Worm (Caenorhabditis elegans): ENCODE results near the gene ZK673.5.

Gene ZK673.5

ce11 chrII:10504729-10505128 lies 43.4 kb downstream of the ZK673.5 start:
- TF ChIP-seq klf-2 (GFP tag; conservative IDR thresholded peaks at IDR 0.05) (no peak), T22C8.4 (GFP tag; IDR thresholded peaks at IDR 0.05) (no peak), flt-1 (GFP tag; IDR thresholded peaks at IDR 0.05) (no peak), ztf-23 (GFP tag; IDR thresholded peaks at IDR 0.05) (no peak), ref-1 (GFP tag; conservative IDR thresholded peaks at IDR 0.05) (no peak), tab-1 (GFP tag; IDR thresholded peaks at IDR 0.05) (no peak), med-1 (GFP tag; optimal IDR thresholded peaks at IDR 0.05; ENCODE audit: insufficient read depth) (no peak), cog-1 (tag; optimal IDR thresholded peaks at IDR 0.05) (no peak), ztf-29 (GFP tag; IDR thresholded peaks at IDR 0.05) (no peak)

DNA sequence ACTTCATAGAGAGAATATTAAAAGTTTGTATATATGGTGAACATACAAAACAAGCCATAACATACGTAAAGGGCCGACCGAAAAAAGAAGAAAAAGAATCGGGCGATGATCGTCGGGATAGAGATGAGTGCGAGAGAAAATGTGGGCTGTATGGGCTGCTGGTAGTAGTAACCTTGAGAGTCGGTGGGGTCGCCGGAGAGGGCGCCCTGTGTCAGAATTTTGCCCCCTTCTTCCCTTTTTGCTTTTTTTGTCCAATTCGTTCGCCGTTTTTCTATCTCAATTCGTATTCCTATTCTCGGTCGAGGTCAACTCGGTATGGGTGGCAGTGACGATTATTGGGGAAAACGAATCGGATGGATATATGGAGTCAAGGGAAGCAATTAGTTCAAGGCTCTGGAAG lies 44.6 kb downstream of the ZK673.5 start:
- no peak for TF ChIP-seq ztf-23 (GFP tag; IDR thresholded peaks at IDR 0.05)
- no peak for TF ChIP-seq flt-1 (GFP tag; IDR thresholded peaks at IDR 0.05)
- TF ChIP-seq cog-1 (tag; optimal IDR thresholded peaks at IDR 0.05): no peak
- TF ChIP-seq T22C8.4 (GFP tag; IDR thresholded peaks at IDR 0.05): no peak
- TF ChIP-seq ref-1 (GFP tag; conservative IDR thresholded peaks at IDR 0.05): no peak
- no peak for TF ChIP-seq ztf-29 (GFP tag; IDR thresholded peaks at IDR 0.05)
- no peak for TF ChIP-seq tab-1 (GFP tag; IDR thresholded peaks at IDR 0.05)
- no peak for TF ChIP-seq med-1 (GFP tag; optimal IDR thresholded peaks at IDR 0.05; ENCODE audit: insufficient read depth)
- no peak for TF ChIP-seq klf-2 (GFP tag; conservative IDR thresholded peaks at IDR 0.05)

- TF ChIP-seq ref-1 (GFP tag; conservative IDR thresholded peaks at IDR 0.05): no peak
- TF ChIP-seq ztf-23 (GFP tag; IDR thresholded peaks at IDR 0.05): no peak
- TF ChIP-seq tab-1 (GFP tag; IDR thresholded peaks at IDR 0.05): no peak
- TF ChIP-seq ztf-29 (GFP tag; IDR thresholded peaks at IDR 0.05): no peak
Observed at ce11 chrII:10507906-10508305, 46.6 kb downstream of the ZK673.5 start.

DNA sequence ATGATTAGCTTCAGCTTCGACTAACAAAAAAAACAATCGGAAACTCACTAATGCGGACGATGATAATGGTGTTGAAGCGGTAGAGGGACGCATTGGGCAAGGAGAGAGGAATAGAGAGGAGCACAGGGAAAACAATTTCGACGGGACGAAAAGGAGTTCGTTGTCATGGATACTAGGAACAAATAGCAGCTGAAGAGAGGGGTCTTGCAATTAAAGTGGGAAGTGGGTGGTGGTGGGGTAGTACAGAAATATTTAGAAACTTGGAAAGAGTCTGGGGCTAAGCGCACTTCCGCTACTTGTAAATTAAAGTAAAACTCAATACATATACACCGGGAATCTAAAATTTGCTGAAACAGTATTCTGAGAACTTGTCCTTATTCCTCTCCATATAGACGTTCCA lies 48.4 kb downstream of the ZK673.5 start, which contains the start of gene F59B10.2:
F59B10.2 (minus strand) TSS at position 101 of the 400 bp plus-strand sequence.
- TF ChIP-seq med-1 (GFP tag; optimal IDR thresholded peaks at IDR 0.05; ENCODE audit: insufficient read depth) (no peak), ztf-29 (GFP tag; IDR thresholded peaks at IDR 0.05) (no peak), ref-1 (GFP tag; conservative IDR thresholded peaks at IDR 0.05) (no peak), T22C8.4 (GFP tag; IDR thresholded peaks at IDR 0.05) (no peak), flt-1 (GFP tag; IDR thresholded peaks at IDR 0.05) (no peak), cog-1 (tag; optimal IDR thresholded peaks at IDR 0.05) (no peak), ztf-23 (GFP tag; IDR thresholded peaks at IDR 0.05) (no peak), klf-2 (GFP tag; conservative IDR thresholded peaks at IDR 0.05) (no peak), tab-1 (GFP tag; IDR thresholded peaks at IDR 0.05) (no peak)

DNA sequence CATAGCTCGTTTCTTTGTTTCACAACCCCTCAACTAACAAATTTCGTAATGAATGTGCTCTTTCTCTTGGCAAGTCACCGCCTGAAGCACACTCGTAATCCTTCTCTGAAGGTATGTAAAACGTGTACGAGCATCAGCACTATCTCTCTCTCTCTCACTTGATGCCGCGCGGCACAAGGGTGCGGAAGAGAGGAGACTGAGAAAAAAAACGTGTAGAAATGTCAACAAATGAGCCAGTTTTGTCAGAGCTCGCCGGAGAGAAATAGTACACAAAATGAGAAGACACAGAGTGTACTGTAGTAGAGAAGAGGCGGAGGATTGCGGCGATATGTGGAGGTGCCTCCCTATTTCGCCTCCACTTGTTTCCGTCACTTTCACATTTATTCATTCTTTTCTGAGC lies 48.9 kb downstream of the ZK673.5 start, which contains the start of gene F59B10.3:
F59B10.3 (plus strand) TSS at position 301 of the 400 bp plus-strand sequence.
- TF ChIP-seq ref-1 (GFP tag; conservative IDR thresholded peaks at IDR 0.05) (no peak), med-1 (GFP tag; optimal IDR thresholded peaks at IDR 0.05; ENCODE audit: insufficient read depth) (no peak), tab-1 (GFP tag; IDR thresholded peaks at IDR 0.05) (no peak), klf-2 (GFP tag; conservative IDR thresholded peaks at IDR 0.05) (no peak), cog-1 (tag; optimal IDR thresholded peaks at IDR 0.05) (no peak), flt-1 (GFP tag; IDR thresholded peaks at IDR 0.05) (no peak), ztf-29 (GFP tag; IDR thresholded peaks at IDR 0.05) (no peak), ztf-23 (GFP tag; IDR thresholded peaks at IDR 0.05) (no peak), T22C8.4 (GFP tag; IDR thresholded peaks at IDR 0.05) (no peak)
